Fruit fly (Drosophila melanogaster): Measurements from ENCODE around the gene beat-IV.

- TF ChIP-seq eyg (GFP tag; optimal IDR thresholded peaks at IDR 0.05) (no peak), CG11695 (GFP tag; IDR thresholded peaks at IDR 0.05) (no peak), cas (GFP tag; IDR thresholded peaks at IDR 0.05) (no peak), CG12299 (tag; optimal IDR thresholded peaks at IDR 0.05) (no peak), CG2129 (GFP tag; IDR thresholded peaks at IDR 0.05; ENCODE audit: partially characterized antibody) (no peak), al (GFP tag; IDR thresholded peaks at IDR 0.05) (no peak), gsb-n (tag; optimal IDR thresholded peaks at IDR 0.05) (no peak)
Measured at dm6 chr3R:23627140-23627539, 69.9 kb downstream of the beat-IV start.

All from whole organism, embryonic.